Fruit fly (Drosophila melanogaster) whole organism, wandering third instar larva: ENCODE results near the gene spen.
A peak's percentile ranks its signal among the peaks of the same experiment; 100 is the strongest.

Experiments used
- Abd-B ChIP-seq: fragments of >200 bp; optimal IDR thresholded peaks from 2 replicates; lab custom pipeline; 2017; ENCODE audit warnings: missing biosample characterization, missing genetic modification characterization
- CG32264 ChIP-seq: fragments of 200-800 bp; sonication (Bioruptor generic); optimal IDR thresholded peaks from 2 replicates; lab custom pipeline; 2016; ENCODE audit warnings: missing biosample characterization, missing genetic modification characterization
- CG9705 ChIP-seq: fragments of 200-800 bp; sonication (Bioruptor generic); optimal IDR thresholded peaks from 2 replicates; lab custom pipeline; 2018; ENCODE audit warnings: missing biosample characterization, mild to moderate bottlenecking, missing genetic modification characterization
- CrebA ChIP-seq: fragments of 200-800 bp; sonication (Bioruptor generic); optimal IDR thresholded peaks from 2 replicates; lab custom pipeline; 2016; ENCODE audit warnings: missing biosample characterization, mild to moderate bottlenecking, missing genetic modification characterization, borderline replicate concordance
- Dfd ChIP-seq: fragments of >200 bp; optimal IDR thresholded peaks from 2 replicates; lab custom pipeline; 2017; ENCODE audit warnings: missing biosample characterization, missing genetic modification characterization
- Dif ChIP-seq: fragments of 200-275, 200-300 bp; sonication (Bioruptor generic); optimal IDR thresholded peaks from 2 replicates; lab custom pipeline; 2018; ENCODE audit warnings: missing biosample characterization, missing genetic modification characterization; ENCODE audit not compliant: partially characterized antibody
- GATAd ChIP-seq: sonication (Bioruptor generic); optimal IDR thresholded peaks from 2 replicates; lab custom pipeline; 2016; ENCODE audit warnings: missing biosample characterization, missing genetic modification characterization
- HLH106 ChIP-seq: fragments of 200-800 bp; optimal IDR thresholded peaks from 3 replicates; lab custom pipeline; 2019; ENCODE audit warnings: missing biosample characterization, mild to moderate bottlenecking, missing genetic modification characterization, moderate library complexity
- Hnf4 ChIP-seq: fragments of 200-800 bp; sonication (Bioruptor generic); optimal IDR thresholded peaks from 2 replicates; lab custom pipeline; 2016; ENCODE audit warnings: missing biosample characterization, mild to moderate bottlenecking, missing genetic modification characterization
- Hr83 ChIP-seq: fragments of 200-300 bp; sonication (Bioruptor generic); optimal IDR thresholded peaks from 2 replicates; lab custom pipeline; 2016; ENCODE audit warnings: missing biosample characterization, mild to moderate bottlenecking, missing genetic modification characterization, moderate library complexity; ENCODE audit not compliant: poor library complexity, severe bottlenecking
- Myc ChIP-seq: fragments of >200 bp; optimal IDR thresholded peaks from 2 replicates; lab custom pipeline; 2017
- N ChIP-seq: fragments of >200 bp; optimal IDR thresholded peaks from 2 replicates; lab custom pipeline; 2018; ENCODE audit warnings: missing biosample characterization, missing external identifiers, missing genetic modification characterization
- OdsH ChIP-seq: fragments of 200-800 bp; sonication (Bioruptor generic); optimal IDR thresholded peaks from 2 replicates; lab custom pipeline; 2016; ENCODE audit warnings: missing biosample characterization, mild to moderate bottlenecking, missing genetic modification characterization
- Rel ChIP-seq, 2 experiments: fragments of 200-800 bp; sonication (Bioruptor generic) in 1 of 2; optimal IDR thresholded peaks; 2 replicates in 1 of 2; 3 replicates in 1 of 2; lab custom pipeline; 2016 to 2019; ENCODE audit warnings: mild to moderate bottlenecking in 2 of 2, missing biosample characterization in 2 of 2, missing genetic modification characterization in 2 of 2, moderate library complexity in 1 of 2
- Sp1 ChIP-seq: fragments of 200-800 bp; sonication (Bioruptor generic); optimal IDR thresholded peaks from 3 replicates; lab custom pipeline; 2019; ENCODE audit warnings: missing biosample characterization, mild to moderate bottlenecking, missing genetic modification characterization, moderate library complexity
- Vsx2 ChIP-seq: fragments of 200-300, 225-300 bp; sonication (Bioruptor generic); optimal IDR thresholded peaks from 2 replicates; lab custom pipeline; 2018; ENCODE audit warnings: missing biosample characterization, missing genetic modification characterization; ENCODE audit not compliant: partially characterized antibody
- br ChIP-seq: fragments of 200-800 bp; sonication (Bioruptor generic); optimal IDR thresholded peaks from 2 replicates; lab custom pipeline; 2016; ENCODE audit warnings: missing biosample characterization, missing genetic modification characterization
- dl ChIP-seq, 2 experiments: fragments of 175-275, 200-275 bp in 1 of 2; fragments of 200-275 bp in 1 of 2; sonication (Bioruptor generic); optimal IDR thresholded peaks; lab custom pipeline; 2018; ENCODE audit warnings: mild to moderate bottlenecking in 2 of 2, missing biosample characterization in 2 of 2, missing genetic modification characterization in 2 of 2, moderate library complexity in 2 of 2; ENCODE audit not compliant: partially characterized antibody in 2 of 2, insufficient read depth in 1 of 2
- dsf ChIP-seq: sonication (Bioruptor generic); optimal IDR thresholded peaks from 2 replicates; lab custom pipeline; 2016; ENCODE audit warnings: missing biosample characterization, missing genetic modification characterization, borderline replicate concordance
- ey ChIP-seq: fragments of 200-800 bp; sonication (Bioruptor generic); optimal IDR thresholded peaks from 2 replicates; lab custom pipeline; 2016; ENCODE audit warnings: missing biosample characterization, missing genetic modification characterization
- foxo ChIP-seq, 2 experiments: fragments of 200-800 bp; sonication (Bioruptor generic); optimal IDR thresholded peaks; 2 replicates in 1 of 2; 3 replicates in 1 of 2; lab custom pipeline; 2016 to 2017; ENCODE audit warnings: missing biosample characterization in 2 of 2, missing genetic modification characterization in 2 of 2
- fru ChIP-seq: fragments of 200-800 bp; sonication (Bioruptor generic); optimal IDR thresholded peaks from 3 replicates; lab custom pipeline; 2016; ENCODE audit warnings: missing biosample characterization, mild to moderate bottlenecking, missing genetic modification characterization
- h ChIP-seq: fragments of 200-800 bp; sonication (Bioruptor generic); optimal IDR thresholded peaks from 3 replicates; lab custom pipeline; 2016; ENCODE audit warnings: missing biosample characterization, mild to moderate bottlenecking, missing genetic modification characterization
- jim ChIP-seq: fragments of 175-275, 200-325 bp; sonication (Bioruptor generic); optimal IDR thresholded peaks from 2 replicates; lab custom pipeline; 2016; ENCODE audit warnings: missing biosample characterization, mild to moderate bottlenecking, missing genetic modification characterization
- lola ChIP-seq: fragments of >200 bp; optimal IDR thresholded peaks from 2 replicates; lab custom pipeline; 2017; ENCODE audit warnings: missing biosample characterization, missing genetic modification characterization
- pan ChIP-seq: fragments of >200 bp; optimal IDR thresholded peaks from 2 replicates; lab custom pipeline; 2017
- psq ChIP-seq: fragments of 200-800 bp; sonication (Bioruptor generic); optimal IDR thresholded peaks from 3 replicates; lab custom pipeline; 2017; ENCODE audit warnings: missing biosample characterization, mild to moderate bottlenecking, missing genetic modification characterization, moderate library complexity
- rgr ChIP-seq: fragments of 200-800 bp; sonication (Bioruptor generic); optimal IDR thresholded peaks from 3 replicates; lab custom pipeline; 2016; ENCODE audit warnings: missing biosample characterization, mild to moderate bottlenecking, missing genetic modification characterization
- sage ChIP-seq: fragments of 200-800 bp; sonication (Bioruptor generic); optimal IDR thresholded peaks from 2 replicates; lab custom pipeline; 2016; ENCODE audit warnings: missing biosample characterization, mild to moderate bottlenecking, missing genetic modification characterization
- sv ChIP-seq: fragments of 200-800 bp; sonication (Bioruptor generic); optimal IDR thresholded peaks from 3 replicates; lab custom pipeline; 2016; ENCODE audit warnings: missing biosample characterization, missing genetic modification characterization
- usp ChIP-seq: fragments of >200 bp; optimal IDR thresholded peaks from 2 replicates; lab custom pipeline; 2017; ENCODE audit warnings: missing biosample characterization, missing genetic modification characterization
- woc ChIP-seq: sonication (Bioruptor generic); optimal IDR thresholded peaks from 2 replicates; lab custom pipeline; 2016; ENCODE audit warnings: missing biosample characterization, mild to moderate bottlenecking, missing genetic modification characterization

The spen gene

DNA sequence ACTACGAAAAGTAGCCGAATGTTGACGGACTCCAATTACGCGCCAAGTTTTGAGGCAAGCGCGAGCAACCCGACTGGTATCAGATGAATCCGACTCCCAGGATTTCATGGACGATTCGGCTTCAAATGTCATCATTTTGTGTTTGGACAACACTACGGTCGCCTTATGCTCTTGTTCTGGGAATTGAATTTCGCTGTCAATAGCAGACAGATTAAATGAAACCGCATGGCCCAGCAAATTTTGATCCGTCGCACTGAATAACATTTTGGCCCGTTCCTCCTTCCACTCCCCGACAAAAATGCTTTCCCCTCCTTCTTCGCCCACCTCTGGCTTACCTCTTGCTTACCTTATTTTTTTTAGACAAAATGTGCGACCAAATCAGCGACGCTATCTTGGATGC lies 48.8 kb upstream of the spen start:
- TF ChIP-seq CG9705 (GFP tag; lab: Kevin White, UChicago), result no peak
- no peak for TF ChIP-seq psq (GFP tag; lab: Kevin White, UChicago)
- no peak for TF ChIP-seq h
- no peak for TF ChIP-seq HLH106 (tag; lab: Kevin White, UChicago)
- no peak for TF ChIP-seq sv (GFP tag; lab: Kevin White, UChicago)
- TF ChIP-seq N (GFP tag; lab: Kevin White, UChicago), result no peak
- no peak for TF ChIP-seq dsf (GFP tag; lab: Kevin White, UChicago)
- no peak for TF ChIP-seq rgr (GFP tag; lab: Kevin White, UChicago)
- no peak for TF ChIP-seq OdsH (GFP tag; lab: Kevin White, UChicago)
- TF ChIP-seq usp (GFP tag; lab: Kevin White, UChicago), result no peak
- TF ChIP-seq pan (lab: Kevin White, UChicago), result no peak
- TF ChIP-seq fru (GFP tag; lab: Kevin White, UChicago), result no peak
- no peak for TF ChIP-seq Hr83 (GFP tag; lab: Kevin White, UChicago)
- TF ChIP-seq Abd-B (GFP tag; lab: Kevin White, UChicago), result no peak
- TF ChIP-seq GATAd (GFP tag; lab: Kevin White, UChicago), result no peak
- no peak for TF ChIP-seq ey (GFP tag; lab: Kevin White, UChicago)

DNA sequence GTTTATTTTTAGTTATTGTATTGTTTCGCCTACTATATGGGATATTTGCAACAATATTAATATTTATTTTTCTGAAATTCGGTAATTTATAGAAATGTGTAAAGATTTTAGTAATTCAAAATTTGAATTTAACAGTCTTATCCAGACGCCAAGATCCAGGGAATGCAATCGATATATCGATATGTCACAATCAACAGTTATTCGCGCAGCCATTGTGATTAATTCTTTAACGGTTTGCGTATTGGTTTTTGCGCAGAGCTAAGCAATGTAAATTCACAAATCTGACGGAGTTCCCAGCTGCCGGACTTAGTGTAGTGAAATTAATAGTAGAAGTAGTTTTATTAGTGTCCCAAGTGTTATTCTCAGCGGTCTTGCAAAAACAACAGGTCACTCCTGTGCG lies 44.4 kb upstream of the spen start, which contains the start of gene ND-15:
TSS of gene ND-15 (plus strand) at position 298 of the 400 bp plus-strand sequence.
- no peak for TF ChIP-seq fru (GFP tag; lab: Kevin White, UChicago)
- TF ChIP-seq Rel (GFP tag; optimal IDR thresholded peaks at IDR 0.05; lab: Kevin White, UChicago), result no peak
- peak; percentile 2 for TF ChIP-seq Rel (tag; optimal IDR thresholded peaks at IDR 0.05; lab: Kevin White, UChicago)
- TF ChIP-seq Hnf4 (GFP tag; lab: Kevin White, UChicago), result peak; percentile 12
- TF ChIP-seq, all 38 proteins: peak for 2

DNA sequence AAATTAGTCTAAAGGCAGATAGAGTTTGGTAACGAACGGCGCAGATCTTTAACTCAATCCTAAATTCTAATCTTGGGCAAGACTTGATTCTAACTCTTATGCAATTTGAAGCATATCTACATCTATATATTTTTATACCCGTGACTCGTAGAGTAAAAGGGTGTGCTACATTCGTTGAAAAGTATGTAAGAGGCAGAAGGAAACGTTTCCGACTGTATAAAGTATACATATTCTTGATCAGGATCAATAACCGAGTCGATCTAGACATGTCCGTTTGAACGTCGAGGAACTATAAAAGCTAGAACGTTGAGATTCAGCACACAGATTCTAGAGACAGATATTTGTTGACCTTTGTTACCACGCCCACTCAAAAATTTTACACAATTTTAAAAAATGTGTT lies 42.4 kb upstream of the spen start, which contains the start of gene CG13694:
TSS of gene CG13694 (minus strand) at position 101 of the 400 bp plus-strand sequence.
- peak; percentile 63 for TF ChIP-seq Dfd (GFP tag; lab: Kevin White, UChicago)
- TF ChIP-seq jim, result no peak

DNA sequence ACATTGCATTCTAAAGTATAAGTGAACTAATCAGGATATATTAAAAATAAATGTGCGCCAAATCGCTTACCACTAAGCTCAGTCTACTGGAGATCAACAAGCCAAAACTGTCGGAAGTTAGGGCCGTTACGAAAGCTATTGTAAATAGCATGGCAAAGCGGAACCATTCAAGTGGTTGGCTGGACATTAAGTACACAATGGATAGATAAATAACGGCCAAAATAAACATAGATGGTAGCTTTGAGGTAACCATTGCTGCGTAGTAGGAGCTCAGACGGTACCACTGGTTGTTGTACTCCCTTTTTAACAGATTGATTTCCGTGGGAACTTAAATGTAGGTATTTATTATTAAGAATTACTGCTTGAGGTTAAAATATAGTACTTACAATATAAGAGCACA lies 41.1 kb upstream of the spen start:
- TF ChIP-seq sv (GFP tag; lab: Kevin White, UChicago), result peak; percentile 1
- TF ChIP-seq h, result no peak

DNA sequence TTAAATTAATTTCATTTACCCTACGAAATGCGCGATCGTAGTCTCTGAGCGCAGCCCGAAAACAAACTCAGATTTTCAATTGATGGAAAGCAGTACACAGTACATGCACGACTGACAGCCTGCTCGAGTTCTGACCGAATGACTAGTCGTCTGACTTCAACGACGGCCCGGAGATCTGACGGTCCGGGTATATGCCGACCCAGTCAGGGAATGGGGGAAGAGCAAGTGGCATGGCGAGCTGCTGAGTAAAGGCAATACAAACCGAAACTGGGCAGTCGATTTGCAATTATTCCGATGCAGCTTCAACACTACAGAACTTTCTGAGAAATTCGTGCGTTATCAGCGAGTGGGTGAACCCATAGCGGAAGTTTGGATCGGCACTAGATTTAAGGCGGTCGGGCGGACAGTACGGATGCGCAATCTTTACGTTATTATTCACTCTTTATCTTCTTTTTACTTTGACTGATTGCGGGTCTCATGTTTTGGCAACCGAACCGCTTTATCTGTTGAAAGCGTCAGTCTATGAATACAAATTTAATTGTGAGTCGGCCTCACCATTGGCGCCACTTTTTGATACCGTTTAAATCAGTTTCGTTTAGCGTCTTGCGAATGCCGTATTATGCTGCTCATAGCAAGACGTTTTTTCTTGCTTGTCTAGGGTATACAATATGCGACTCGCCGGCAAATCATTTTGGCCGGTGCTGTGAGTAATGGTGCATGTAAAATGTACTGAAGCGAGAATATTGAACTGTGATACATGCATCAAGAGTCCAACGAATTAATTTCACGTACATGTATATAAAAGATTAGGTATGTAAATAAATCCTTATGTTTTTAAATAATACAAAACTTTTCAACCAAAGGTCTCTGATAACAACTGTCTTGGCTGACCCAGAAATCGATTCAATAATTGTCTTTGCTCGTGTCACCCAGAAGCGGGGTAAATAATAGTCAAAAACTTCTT lies 38.1 kb upstream of the spen start:
- no peak for TF ChIP-seq Abd-B (GFP tag; lab: Kevin White, UChicago)
- TF ChIP-seq lola (GFP tag; lab: Kevin White, UChicago), result no peak
- TF ChIP-seq rgr (GFP tag; lab: Kevin White, UChicago), result peak; percentile 26
- peak; percentile 45 for TF ChIP-seq fru (GFP tag; lab: Kevin White, UChicago)
- no peak for TF ChIP-seq CG32264 (GFP tag; lab: Kevin White, UChicago)
- TF ChIP-seq jim, result no peak
- peak; percentile 33 for TF ChIP-seq Hnf4 (GFP tag; lab: Kevin White, UChicago)
- TF ChIP-seq dl (GFP tag; optimal IDR thresholded peaks at IDR 0.05; lab: Kevin White, UChicago; ENCODE audit: insufficient read depth in 1 of 2, partially characterized antibody in 2 of 2), result peak in 1 of 2 experiments; percentile 8
- peak; percentile 21 for TF ChIP-seq OdsH (GFP tag; lab: Kevin White, UChicago)
- TF ChIP-seq woc (GFP tag; lab: Kevin White, UChicago), result peak; percentile 65
- TF ChIP-seq Myc (lab: Kevin White, UChicago), result no peak
- no peak for TF ChIP-seq Sp1 (GFP tag; lab: Kevin White, UChicago)
- TF ChIP-seq br, result peak; percentile 73
- TF ChIP-seq Dif (GFP tag; lab: Kevin White, UChicago), result no peak
- TF ChIP-seq N (GFP tag; lab: Kevin White, UChicago), result no peak
- peak; percentile 6 for TF ChIP-seq psq (GFP tag; lab: Kevin White, UChicago)
- no peak for TF ChIP-seq Vsx2
- TF ChIP-seq foxo (GFP tag; optimal IDR thresholded peaks at IDR 0.05; lab: Kevin White, UChicago), result peak in 1 of 2 experiments; percentile 47
- no peak for TF ChIP-seq CG9705 (GFP tag; lab: Kevin White, UChicago)
- no peak for TF ChIP-seq CrebA (GFP tag; lab: Kevin White, UChicago)
- no peak for TF ChIP-seq sage (GFP tag; lab: Kevin White, UChicago)
- TF ChIP-seq h, result peak; percentile 62
